Fruit fly (Drosophila melanogaster) whole organism, adult: ENCODE results near the gene CG14325.

Experiments
- CG1620 ChIP-seq: fragments of 200-800 bp; sonication (Bioruptor generic); optimal IDR thresholded peaks from 2 replicates; lab custom pipeline; 2016; ENCODE audit warnings: missing biosample characterization, missing genetic modification characterization
- CG33017 ChIP-seq: fragments of 200-800 bp; sonication (Bioruptor generic); optimal IDR thresholded peaks from 2 replicates; lab custom pipeline; 2018; ENCODE audit warnings: missing biosample characterization, mild to moderate bottlenecking, missing genetic modification characterization, moderate library complexity
- CG5204 ChIP-seq: fragments of 200-800 bp; sonication (Bioruptor generic); optimal IDR thresholded peaks from 2 replicates; lab custom pipeline; 2016; ENCODE audit warnings: missing biosample characterization, missing genetic modification characterization
- CG7045 ChIP-seq: fragments of 200-800 bp; sonication (Bioruptor generic); optimal IDR thresholded peaks from 2 replicates; lab custom pipeline; 2017; ENCODE audit warnings: missing biosample characterization, mild to moderate bottlenecking, missing genetic modification characterization
- CG7101 ChIP-seq: fragments of 200-800 bp; sonication (Bioruptor generic); optimal IDR thresholded peaks from 2 replicates; lab custom pipeline; 2018; ENCODE audit warnings: missing biosample characterization, mild to moderate bottlenecking, missing genetic modification characterization, moderate library complexity
- Clk ChIP-seq: fragments of 200-800 bp; sonication (Bioruptor generic); optimal IDR thresholded peaks from 2 replicates; lab custom pipeline; 2017; ENCODE audit warnings: missing biosample characterization, missing genetic modification characterization
- Crg-1 ChIP-seq: fragments of 200-800 bp; sonication (Bioruptor generic); optimal IDR thresholded peaks from 2 replicates; lab custom pipeline; 2016; ENCODE audit warnings: missing biosample characterization, missing genetic modification characterization
- Hr96 ChIP-seq: fragments of 200-800 bp; sonication (Bioruptor generic); optimal IDR thresholded peaks from 2 replicates; lab custom pipeline; 2016; ENCODE audit warnings: missing biosample characterization, missing genetic modification characterization
- cnc ChIP-seq, 2 experiments: fragments of >200 bp; optimal IDR thresholded peaks; 2 replicates each; lab custom pipeline; 2017
- kay ChIP-seq: fragments of 200-800 bp; sonication (Bioruptor generic); peaks from one replicate; lab custom pipeline; 2016; ENCODE audit warnings: missing biosample characterization, missing genetic modification characterization, borderline replicate concordance
- tj ChIP-seq: fragments of 200-800 bp; sonication (Bioruptor generic); optimal IDR thresholded peaks from 3 replicates; lab custom pipeline; 2017; ENCODE audit warnings: missing biosample characterization, mild to moderate bottlenecking, missing genetic modification characterization, moderate library complexity

DNA sequence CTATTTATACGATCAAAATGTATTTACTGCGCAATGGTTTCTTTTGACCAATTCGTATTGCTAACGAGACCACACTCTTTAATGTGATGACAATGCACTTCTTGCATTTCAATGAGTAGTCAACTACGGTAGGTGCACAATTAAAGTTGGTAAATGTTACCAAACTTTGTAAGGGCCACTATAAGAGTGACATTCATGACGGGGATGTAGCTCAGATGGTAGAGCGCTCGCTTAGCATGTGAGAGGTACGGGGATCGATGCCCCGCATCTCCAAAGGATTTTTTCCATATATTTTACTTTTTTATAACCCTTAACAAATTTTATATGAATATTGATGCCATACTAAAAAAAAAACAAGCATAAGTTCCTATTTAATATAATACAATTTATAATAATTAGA, 41.1 kb downstream of the CG14325 start:
- TF ChIP-seq CG5204 (GFP tag; lab: Kevin White, UChicago) (no peak), Clk (GFP tag; lab: Kevin White, UChicago) (no peak), CG1620 (GFP tag; lab: Kevin White, UChicago) (no peak), CG33017 (tag; lab: Kevin White, UChicago) (no peak), Hr96 (no peak), CG7045 (GFP tag; lab: Kevin White, UChicago) (no peak), Crg-1 (no peak), kay (GFP tag; lab: Kevin White, UChicago) (no peak), cnc (optimal IDR thresholded peaks at IDR 0.05; lab: Kevin White, UChicago) (no peak), CG7101 (tag; lab: Kevin White, UChicago) (no peak), tj (peak; percentile 87)
